Worm (Caenorhabditis elegans) whole organism, early embryonic: ENCODE measurements around the gene clec-9.

ENCODE experiments used
- B0310.2 ChIP-seq: sonication (generic microtip); optimal IDR thresholded peaks from 2 replicates; lab custom pipeline; 2016; ENCODE audit warnings: mild to moderate bottlenecking, missing genetic modification characterization, missing compliant biosample characterization
- F13C5.2 ChIP-seq: sonication (generic microtip); optimal IDR thresholded peaks from 2 replicates; lab custom pipeline; 2017; ENCODE audit warnings: mild to moderate bottlenecking, missing genetic modification characterization, inconsistent platforms, missing compliant biosample characterization
- ama-1 ChIP-seq: fragments of 150-350 bp; optimal IDR thresholded peaks from 2 replicates; lab custom pipeline; 2014
- ceh-13 ChIP-seq: fragments of 200-800 bp; sonication (Bioruptor generic); optimal IDR thresholded peaks from 2 replicates; lab custom pipeline; 2018; ENCODE audit warnings: mild to moderate bottlenecking, missing genetic modification characterization, missing compliant biosample characterization
- ceh-36 ChIP-seq: sonication (generic microtip); optimal IDR thresholded peaks from 2 replicates; lab custom pipeline; 2016; ENCODE audit warnings: missing genetic modification characterization, inconsistent platforms, missing compliant biosample characterization
- ets-7 ChIP-seq: sonication (generic microtip); optimal IDR thresholded peaks from 2 replicates; lab custom pipeline; 2016; ENCODE audit warnings: missing genotype, missing genetic modification characterization, missing compliant biosample characterization
- flt-1 ChIP-seq: fragments of 200-800 bp; sonication (Bioruptor generic); IDR thresholded peaks from 2 replicates; pipeline ENCODE4 v1.3.6; 2022; ENCODE audit warnings: missing genetic modification characterization, missing compliant biosample characterization
- hmbx-1 ChIP-seq: sonication (generic microtip); optimal IDR thresholded peaks from 2 replicates; lab custom pipeline; 2016; ENCODE audit warnings: mild to moderate bottlenecking, missing genetic modification characterization, missing compliant biosample characterization
- pes-1 ChIP-seq: fragments of 200-800 bp; sonication (Bioruptor generic); IDR thresholded peaks from 2 replicates; pipeline ENCODE4 v1.3.6; 2022; ENCODE audit warnings: missing genetic modification reagents, missing genetic modification characterization, missing compliant biosample characterization
- scrt-1 ChIP-seq: fragments of 200-800 bp; sonication (Bioruptor generic); IDR thresholded peaks from 2 replicates; pipeline ENCODE4 v1.3.6; 2022; ENCODE audit warnings: missing genetic modification characterization, missing compliant biosample characterization
- tbx-37 ChIP-seq: fragments of 200-800 bp; sonication (Bioruptor generic); conservative IDR thresholded peaks from 2 replicates; pipeline ENCODE4 v1.3.6; 2022; ENCODE audit warnings: missing genetic modification reagents, missing genetic modification characterization, missing compliant biosample characterization

ce11 chrV:16679981-16680380 is 26.5 kb downstream of the clec-9 start, which contains the start of gene srw-44:
- no peak for TF ChIP-seq ceh-13 (GFP tag; lab: Kevin White, UChicago)
- no peak for TF ChIP-seq F13C5.2 (tag; lab: Kevin White, UChicago)
- no peak for TF ChIP-seq ama-1 (lab: Kevin White, UChicago)
- TF ChIP-seq tbx-37 (GFP tag; lab: Robert Waterston, UW): no peak
- no peak for TF ChIP-seq pes-1 (GFP tag; lab: Robert Waterston, UW)
- no peak for TF ChIP-seq scrt-1
- no peak for TF ChIP-seq hmbx-1 (tag; lab: Kevin White, UChicago)
- TF ChIP-seq ets-7 (tag; lab: Kevin White, UChicago): no peak
- TF ChIP-seq ceh-36 (tag; lab: Kevin White, UChicago): no peak
- no peak for TF ChIP-seq flt-1 (GFP tag; lab: Robert Waterston, UW)
- TF ChIP-seq B0310.2: no peak
